Worm (Caenorhabditis elegans): ENCODE data around the gene dpy-6.

Gene dpy-6

DNA sequence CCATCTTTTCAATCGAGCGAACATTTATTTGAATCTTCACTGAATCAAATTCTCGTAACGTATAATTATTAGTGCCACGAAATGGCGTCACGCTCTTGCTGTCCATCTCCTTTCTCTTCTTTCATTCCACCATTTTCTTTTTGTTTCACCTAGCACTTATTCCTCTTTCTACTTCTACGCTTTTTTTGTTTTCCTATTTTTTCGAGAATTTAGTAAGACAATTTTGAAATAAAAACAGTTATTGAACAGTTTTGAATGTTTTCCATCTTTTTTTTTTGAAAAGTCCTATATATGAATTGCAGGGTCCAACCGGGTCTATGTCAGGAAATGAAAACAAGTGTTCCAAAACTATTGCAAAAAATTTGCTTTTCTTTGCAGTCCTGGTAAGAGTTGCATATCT, 39.6 kb upstream of the dpy-6 start, which contains the start of gene T01B10.5:
Gene T01B10.5, plus strand, starts transcription at position 301 of the 400 bp plus-strand sequence.
- TF ChIP-seq ztf-7 (tag; optimal IDR thresholded peaks at IDR 0.05), result no peak
- no peak for TF ChIP-seq zip-2 (tag; optimal IDR thresholded peaks at IDR 0.05)
- TF ChIP-seq egl-43 (GFP tag; IDR thresholded peaks at IDR 0.05), result no peak
- no peak for TF ChIP-seq hmg-1.1 (GFP tag; IDR thresholded peaks at IDR 0.05)
- no peak for TF ChIP-seq aha-1 (tag)
- TF ChIP-seq ceh-20 (GFP tag; IDR thresholded peaks at IDR 0.05), result no peak
- TF ChIP-seq nhr-237 (tag; optimal IDR thresholded peaks at IDR 0.05), result no peak
- TF ChIP-seq D1046.2 (GFP tag; IDR thresholded peaks at IDR 0.05), result no peak
- no peak for TF ChIP-seq hlh-11 (tag; optimal IDR thresholded peaks at IDR 0.05)
- TF ChIP-seq T20F7.1 (GFP tag; optimal IDR thresholded peaks at IDR 0.05), result no peak
- TF ChIP-seq nhr-76 (tag; optimal IDR thresholded peaks at IDR 0.05), result no peak
- no peak for TF ChIP-seq ztf-11 (tag; optimal IDR thresholded peaks at IDR 0.05)
- no peak for TF ChIP-seq F37D6.2 (tag; optimal IDR thresholded peaks at IDR 0.05)
- TF ChIP-seq sdz-12 (GFP tag; optimal IDR thresholded peaks at IDR 0.05), result no peak
- TF ChIP-seq dve-1 (tag; optimal IDR thresholded peaks at IDR 0.05; ENCODE audit: insufficient read depth), result no peak

ce11 chrX:8492750-8493149, 37.3 kb upstream of the dpy-6 start:
- TF ChIP-seq pqm-1 (tag; optimal IDR thresholded peaks at IDR 0.05), result peak; percentile 19
- TF ChIP-seq fos-1 (tag; optimal IDR thresholded peaks at IDR 0.05), result no peak
- TF ChIP-seq daf-16 (GFP tag; optimal IDR thresholded peaks at IDR 0.05), result no peak
- peak; percentile 91 for TF ChIP-seq daf-16 (tag; optimal IDR thresholded peaks at IDR 0.05)
- TF ChIP-seq dve-1 (tag; optimal IDR thresholded peaks at IDR 0.05; ENCODE audit: insufficient read depth), result peak; percentile 26
- no peak for TF ChIP-seq hmg-1.1 (GFP tag; IDR thresholded peaks at IDR 0.05)
- TF ChIP-seq nhr-28 (tag; optimal IDR thresholded peaks at IDR 0.05), result peak; percentile 71
- TF ChIP-seq nhr-77 (tag; optimal IDR thresholded peaks at IDR 0.05), result peak; percentile 9
- peak; percentile 11 for TF ChIP-seq hlh-30 (tag; optimal IDR thresholded peaks at IDR 0.05; ENCODE audit: insufficient read depth)

DNA sequence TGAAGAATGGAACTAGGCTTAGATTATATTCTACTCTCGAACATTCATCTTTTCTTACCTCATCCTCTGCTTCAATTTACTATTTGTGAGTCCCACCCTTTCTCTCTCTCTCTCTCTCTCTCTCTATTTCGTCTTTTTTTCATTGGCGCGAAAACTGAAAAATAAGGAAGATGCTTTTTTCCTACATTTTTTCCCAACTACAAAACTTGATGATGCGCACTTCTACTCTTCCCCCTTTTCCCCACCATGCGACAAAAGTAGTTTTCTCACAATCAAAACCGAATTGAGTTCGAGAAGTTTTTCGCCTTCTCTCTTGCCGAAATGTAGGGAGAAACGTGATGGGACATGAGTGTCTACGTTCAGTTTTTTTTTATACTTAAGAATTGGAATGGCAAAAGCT, 34.4 kb upstream of the dpy-6 start:
- TF ChIP-seq dmd-6 (GFP tag; IDR thresholded peaks at IDR 0.05) (no peak), ctbp-1 (GFP tag; IDR thresholded peaks at IDR 0.05) (0 out of 2 replicates have a peak, but pooled peaks have one; percentile 30), fkh-10 (GFP tag; optimal IDR thresholded peaks at IDR 0.05) (peak; percentile 87), zfp-2 (tag; optimal IDR thresholded peaks at IDR 0.05) (no peak), ztf-7 (tag; optimal IDR thresholded peaks at IDR 0.05) (no peak)

- TF ChIP-seq nhr-102 (tag; optimal IDR thresholded peaks at IDR 0.05) (no peak), Y75B8A.6 (GFP tag; IDR thresholded peaks at IDR 0.05) (no peak), mdt-29 (GFP tag; IDR thresholded peaks at IDR 0.05) (no peak), ctbp-1 (GFP tag; IDR thresholded peaks at IDR 0.05) (no peak), cey-2 (tag; optimal IDR thresholded peaks at IDR 0.05; ENCODE audit: borderline replicate concordance, insufficient read depth) (no peak), duxl-1 (tag; optimal IDR thresholded peaks at IDR 0.05; ENCODE audit: poor library complexity) (no peak), hmg-1.1 (GFP tag; IDR thresholded peaks at IDR 0.05) (no peak), aha-1 (tag) (peak; percentile 52), unc-62 (GFP tag; optimal IDR thresholded peaks at IDR 0.05 in 1 of 2) (peak in 1 of 2 experiments; percentile 92), unc-62 (tag; optimal IDR thresholded peaks at IDR 0.05) (no peak), F10B5.3 (tag; optimal IDR thresholded peaks at IDR 0.05) (no peak), T26A8.4 (GFP tag; IDR thresholded peaks at IDR 0.05) (no peak), T20F7.1 (GFP tag; optimal IDR thresholded peaks at IDR 0.05) (no peak)
These were observed 34.0 kb upstream of the dpy-6 start for ce11 chrX:8489415-8489814.

- peak; percentile 33 for TF ChIP-seq mxl-3 (GFP tag; optimal IDR thresholded peaks at IDR 0.05)
- TF ChIP-seq nhr-48 (tag; optimal IDR thresholded peaks at IDR 0.05), result peak; percentile 62
- no peak for TF ChIP-seq nhr-77 (tag; optimal IDR thresholded peaks at IDR 0.05)
- no peak for TF ChIP-seq daf-12 (tag; optimal IDR thresholded peaks at IDR 0.05)
- TF ChIP-seq lim-7 (GFP tag; IDR thresholded peaks at IDR 0.05), result no peak
- TF ChIP-seq nhr-11 (tag; optimal IDR thresholded peaks at IDR 0.05), result no peak
- no peak for TF ChIP-seq ZK337.2 (GFP tag; IDR thresholded peaks at IDR 0.05)
- TF ChIP-seq mdl-1 (tag; optimal IDR thresholded peaks at IDR 0.05), result peak in 1 of 2 experiments; percentile 52
- peak; percentile 52 for TF ChIP-seq nhr-28 (tag; optimal IDR thresholded peaks at IDR 0.05)
- TF ChIP-seq hlh-30 (tag; optimal IDR thresholded peaks at IDR 0.05; ENCODE audit: insufficient read depth), result no peak
- no peak for TF ChIP-seq spr-3 (GFP tag; optimal IDR thresholded peaks at IDR 0.05)
- no peak for TF ChIP-seq php-3 (GFP tag; IDR thresholded peaks at IDR 0.05)
- TF ChIP-seq daf-16 (GFP tag; optimal IDR thresholded peaks at IDR 0.05), result no peak
- no peak for TF ChIP-seq daf-16 (tag; optimal IDR thresholded peaks at IDR 0.05)
- no peak for TF ChIP-seq duxl-1 (tag; optimal IDR thresholded peaks at IDR 0.05; ENCODE audit: poor library complexity)
These were observed 30.0 kb upstream of the dpy-6 start for ce11 chrX:8485392-8485791.

Measured in whole organism, L4 larva.